Worm (Caenorhabditis elegans) whole organism, L4 larva: ENCODE measurements around the gene ZK662.6.
A peak's percentile ranks its signal among the peaks of the same experiment; 100 is the strongest.

ENCODE experiments used
- D1046.2 ChIP-seq: fragments of 200-800 bp; sonication (Bioruptor generic); IDR thresholded peaks from 2 replicates; pipeline ENCODE4 v1.3.6; 2022; ENCODE audit warnings: missing genetic modification characterization, missing compliant biosample characterization
- F10B5.3 ChIP-seq: sonication (generic microtip); optimal IDR thresholded peaks from 2 replicates; lab custom pipeline; 2016; ENCODE audit warnings: mild to moderate bottlenecking, missing genetic modification characterization, missing compliant biosample characterization
- F37D6.2 ChIP-seq: sonication (generic microtip); optimal IDR thresholded peaks from 2 replicates; lab custom pipeline; 2016; ENCODE audit warnings: mild to moderate bottlenecking, missing genetic modification characterization, missing compliant biosample characterization
- F44E2.7 ChIP-seq: fragments of 200-800 bp; sonication (Bioruptor generic); IDR thresholded peaks from 2 replicates; pipeline ENCODE4 v2.1.2; 2022; ENCODE audit warnings: missing genetic modification characterization, missing compliant biosample characterization
- F49E8.2 ChIP-seq: sonication (generic microtip); optimal IDR thresholded peaks from 2 replicates; lab custom pipeline; 2016; ENCODE audit warnings: missing compliant biosample characterization, mild to moderate bottlenecking, missing genetic modification characterization, borderline replicate concordance
- T26A8.4 ChIP-seq: fragments of 200-800 bp; sonication (Bioruptor generic); IDR thresholded peaks from 2 replicates; pipeline ENCODE4 v1.3.6; 2022; ENCODE audit warnings: missing genetic modification characterization, missing compliant biosample characterization
- ZK337.2 ChIP-seq: fragments of 200-800 bp; sonication (Bioruptor generic); IDR thresholded peaks from 2 replicates; pipeline ENCODE4 v1.3.6; 2022; ENCODE audit warnings: missing genetic modification reagents, missing genetic modification characterization, missing compliant biosample characterization
- aly-2 ChIP-seq: sonication (generic microtip); optimal IDR thresholded peaks from 2 replicates; lab custom pipeline; 2018; ENCODE audit warnings: missing biosample characterization, missing genetic modification characterization
- ama-1 ChIP-seq: fragments of 150-350 bp; optimal IDR thresholded peaks from 2 replicates; lab custom pipeline; 2014; ENCODE audit warnings: inconsistent platforms, mixed read lengths
- attf-4 ChIP-seq: sonication (generic microtip); optimal IDR thresholded peaks from 3 replicates; lab custom pipeline; 2017; ENCODE audit warnings: missing biosample characterization, missing genetic modification characterization
- ceh-20 ChIP-seq: fragments of 200-800 bp; sonication (Bioruptor generic); IDR thresholded peaks from 2 replicates; pipeline ENCODE4 v1.3.6; 2022; ENCODE audit warnings: missing genetic modification reagents, missing genetic modification characterization, missing compliant biosample characterization
- ceh-28 ChIP-seq: fragments of 150-350 bp; optimal IDR thresholded peaks from 2 replicates; lab custom pipeline; 2014; ENCODE audit warnings: missing biosample characterization, missing genetic modification reagents, missing genetic modification characterization
- ces-1 ChIP-seq: fragments of 150-350 bp; sonication (generic microtip); optimal IDR thresholded peaks from 4 replicates; lab custom pipeline; 2014; ENCODE audit warnings: missing biosample characterization, missing genetic modification reagents, missing genetic modification characterization
- ctbp-1 ChIP-seq: fragments of 200-800 bp; sonication (Bioruptor generic); IDR thresholded peaks from 2 replicates; pipeline ENCODE4 v1.3.6; 2022; ENCODE audit warnings: missing genetic modification reagents, missing genetic modification characterization, missing compliant biosample characterization
- daf-12 ChIP-seq: fragments of 150-350 bp; optimal IDR thresholded peaks from 2 replicates; lab custom pipeline; 2014; ENCODE audit warnings: missing biosample characterization, missing genetic modification reagents, missing genetic modification characterization
- daf-16 ChIP-seq, 3 experiments: sonication (generic microtip); optimal IDR thresholded peaks; 2 replicates each; lab custom pipeline; 2016 to 2017; ENCODE audit warnings: missing genetic modification characterization in 3 of 3, missing genetic modification reagents in 3 of 3, mild to moderate bottlenecking in 2 of 3, missing compliant biosample characterization in 2 of 3, missing biosample characterization in 1 of 3, moderate library complexity in 1 of 3
- daf-8 ChIP-seq: fragments of 200-800 bp; sonication (Bioruptor generic); IDR thresholded peaks from 2 replicates; pipeline ENCODE4 v1.3.6; 2022; ENCODE audit warnings: missing genetic modification characterization, missing compliant biosample characterization
- dmd-8 ChIP-seq: fragments of 200-800 bp; sonication (Bioruptor generic); IDR thresholded peaks from 2 replicates; pipeline ENCODE4 v1.3.6; 2022; ENCODE audit warnings: missing genetic modification characterization, missing compliant biosample characterization
- dpl-1 ChIP-seq: fragments of 150-350 bp; optimal IDR thresholded peaks from 2 replicates; lab custom pipeline; 2014; ENCODE audit warnings: missing biosample characterization, missing genetic modification reagents, missing genetic modification characterization
- duxl-1 ChIP-seq: sonication (generic microtip); optimal IDR thresholded peaks from 2 replicates; lab custom pipeline; 2016; ENCODE audit warnings: mild to moderate bottlenecking, missing genetic modification characterization, moderate library complexity, missing compliant biosample characterization; ENCODE audit not compliant: poor library complexity
- egl-27 ChIP-seq: sonication (generic microtip); optimal IDR thresholded peaks from 3 replicates; lab custom pipeline; 2017; ENCODE audit warnings: missing biosample characterization, missing genetic modification reagents, missing genetic modification characterization
- fos-1 ChIP-seq: fragments of 150-350 bp; optimal IDR thresholded peaks from 2 replicates; lab custom pipeline; 2014; ENCODE audit warnings: missing biosample characterization, missing genetic modification characterization
- gei-8 ChIP-seq: fragments of 200-800 bp; sonication (Bioruptor generic); optimal IDR thresholded peaks from 2 replicates; lab custom pipeline; 2018; ENCODE audit warnings: mild to moderate bottlenecking, missing genetic modification characterization, missing compliant biosample characterization
- hlh-11 ChIP-seq: fragments of 200-800 bp; sonication (Bioruptor generic); optimal IDR thresholded peaks from 2 replicates; lab custom pipeline; 2018; ENCODE audit warnings: mild to moderate bottlenecking, missing genetic modification characterization, missing compliant biosample characterization
- jun-1 ChIP-seq: fragments of 150-350 bp; optimal IDR thresholded peaks from 2 replicates; lab custom pipeline; 2014; ENCODE audit warnings: missing biosample characterization, missing genetic modification reagents, missing genetic modification characterization
- lim-7 ChIP-seq: fragments of 200-800 bp; sonication (Bioruptor generic); IDR thresholded peaks from 2 replicates; pipeline ENCODE4 v1.3.6; 2022; ENCODE audit warnings: missing genetic modification characterization, missing compliant biosample characterization
- lin-1 ChIP-seq: fragments of 200-800 bp; sonication (Bioruptor generic); IDR thresholded peaks from 2 replicates; pipeline ENCODE4 v1.3.6; 2022; ENCODE audit warnings: missing genetic modification reagents, missing genetic modification characterization, missing compliant biosample characterization
- lin-29 ChIP-seq: fragments of 200-800 bp; sonication (Bioruptor generic); IDR thresholded peaks from 2 replicates; pipeline ENCODE4 v1.3.6; 2022; ENCODE audit warnings: missing genetic modification reagents, missing genetic modification characterization, missing compliant biosample characterization
- madf-5 ChIP-seq, 2 experiments: fragments of 200-800 bp; sonication (Bioruptor generic); IDR thresholded peaks; 2 replicates each; pipeline ENCODE4 v1.3.6; 2022; ENCODE audit warnings: missing compliant biosample characterization in 2 of 2, missing genetic modification characterization in 2 of 2
- madf-9 ChIP-seq: fragments of 200-800 bp; sonication (Bioruptor generic); conservative IDR thresholded peaks from 2 replicates; pipeline ENCODE4 v1.3.6; 2022; ENCODE audit warnings: missing genetic modification reagents, missing genetic modification characterization, missing compliant biosample characterization
- mdl-1 ChIP-seq, 2 experiments: fragments of 150-350 bp in 1 of 2; sonication (generic microtip) in 1 of 2; optimal IDR thresholded peaks; 2 replicates each; lab custom pipeline; 2014 to 2017; ENCODE audit warnings: missing biosample characterization in 2 of 2, missing genetic modification characterization in 2 of 2
- mes-2 ChIP-seq: sonication (generic microtip); optimal IDR thresholded peaks from 2 replicates; lab custom pipeline; 2016; ENCODE audit warnings: missing genotype, mild to moderate bottlenecking, missing genetic modification characterization, missing compliant biosample characterization; ENCODE audit not compliant: poor library complexity, severe bottlenecking
- mxl-3 ChIP-seq: fragments of 200-800 bp; sonication (Bioruptor generic); optimal IDR thresholded peaks from 2 replicates; lab custom pipeline; 2018; ENCODE audit warnings: mild to moderate bottlenecking, missing genetic modification characterization, missing compliant biosample characterization
- nhr-10 ChIP-seq: fragments of 150-350 bp; optimal IDR thresholded peaks from 2 replicates; lab custom pipeline; 2014; ENCODE audit warnings: missing biosample characterization, missing genetic modification characterization
- nhr-102 ChIP-seq: sonication (generic microtip); optimal IDR thresholded peaks from 2 replicates; lab custom pipeline; 2016; ENCODE audit warnings: mild to moderate bottlenecking, missing genetic modification characterization, moderate library complexity, missing compliant biosample characterization
- nhr-237 ChIP-seq: sonication (generic microtip); optimal IDR thresholded peaks from 2 replicates; lab custom pipeline; 2017; ENCODE audit warnings: missing biosample characterization, missing genetic modification characterization
- nhr-28 ChIP-seq: fragments of 150-350 bp; optimal IDR thresholded peaks from 2 replicates; lab custom pipeline; 2014; ENCODE audit warnings: missing biosample characterization, missing genetic modification characterization
- nhr-77 ChIP-seq: fragments of 150-350 bp; optimal IDR thresholded peaks from 2 replicates; lab custom pipeline; 2014; ENCODE audit warnings: missing biosample characterization, missing genetic modification characterization
- pha-4 ChIP-seq, 2 experiments: fragments of 150-350 bp in 1 of 2; fragments of 200-800 bp in 1 of 2; sonication (Bioruptor generic) in 1 of 2; IDR thresholded peaks in 1 of 2; optimal IDR thresholded peaks in 1 of 2; 2 replicates each; pipeline versions ENCODE4 v1.3.6 to Lab custom; 2014 to 2022; ENCODE audit warnings: missing genetic modification characterization in 2 of 2, missing genetic modification reagents in 2 of 2, missing biosample characterization in 1 of 2, missing compliant biosample characterization in 1 of 2
- php-3 ChIP-seq: fragments of 200-800 bp; sonication (Bioruptor generic); IDR thresholded peaks from 2 replicates; pipeline ENCODE4 v1.3.6; 2022; ENCODE audit warnings: missing genetic modification reagents, missing genetic modification characterization, missing compliant biosample characterization
- pqm-1 ChIP-seq: sonication (generic microtip); optimal IDR thresholded peaks from 2 replicates; lab custom pipeline; 2017; ENCODE audit warnings: missing biosample characterization, missing genetic modification characterization
- skn-1 ChIP-seq: fragments of 150-350 bp; optimal IDR thresholded peaks from 2 replicates; lab custom pipeline; 2014; ENCODE audit warnings: missing biosample characterization, missing genetic modification characterization
- snpc-1.2 ChIP-seq: fragments of 200-800 bp; sonication (Bioruptor generic); IDR thresholded peaks from 2 replicates; pipeline ENCODE4 v1.3.6; 2022; ENCODE audit warnings: missing genetic modification reagents, missing genetic modification characterization, missing compliant biosample characterization
- spr-3 ChIP-seq: fragments of 200-800 bp; sonication (Bioruptor generic); optimal IDR thresholded peaks from 2 replicates; lab custom pipeline; 2018; ENCODE audit warnings: mild to moderate bottlenecking, missing genetic modification characterization, missing compliant biosample characterization
- unc-39 ChIP-seq: sonication (generic microtip); optimal IDR thresholded peaks from 2 replicates; lab custom pipeline; 2017; ENCODE audit warnings: missing biosample characterization, missing genetic modification characterization
- unc-62 ChIP-seq, 3 experiments: fragments of 150-350 bp in 1 of 3; sonication (generic microtip); optimal IDR thresholded peaks in 2 of 3; peaks in 1 of 3; 1 replicate in 1 of 3; 2 replicates in 2 of 3; lab custom pipeline; 2014 to 2017; ENCODE audit warnings: missing biosample characterization in 3 of 3, missing genetic modification characterization in 3 of 3, missing genetic modification reagents in 3 of 3, missing genotype in 1 of 3
- zfp-2 ChIP-seq: sonication (generic microtip); optimal IDR thresholded peaks from 2 replicates; lab custom pipeline; 2016; ENCODE audit warnings: mild to moderate bottlenecking, missing genetic modification characterization, missing compliant biosample characterization
- zfp-3 ChIP-seq: fragments of 200-800 bp; sonication (Bioruptor generic); conservative IDR thresholded peaks from 2 replicates; pipeline ENCODE4 v1.3.6; 2022; ENCODE audit warnings: missing genetic modification reagents, missing genetic modification characterization, missing compliant biosample characterization
- zip-2 ChIP-seq: fragments of 150-350 bp; optimal IDR thresholded peaks from 2 replicates; lab custom pipeline; 2014; ENCODE audit warnings: missing biosample characterization, missing genetic modification characterization
- ztf-11 ChIP-seq: fragments of 150-350 bp; optimal IDR thresholded peaks from 2 replicates; lab custom pipeline; 2014; ENCODE audit warnings: missing biosample characterization, missing genetic modification characterization
- ztf-7 ChIP-seq: fragments of 150-350 bp; optimal IDR thresholded peaks from 2 replicates; lab custom pipeline; 2014; ENCODE audit warnings: missing biosample characterization, missing genetic modification characterization

The ZK662.6 gene

DNA sequence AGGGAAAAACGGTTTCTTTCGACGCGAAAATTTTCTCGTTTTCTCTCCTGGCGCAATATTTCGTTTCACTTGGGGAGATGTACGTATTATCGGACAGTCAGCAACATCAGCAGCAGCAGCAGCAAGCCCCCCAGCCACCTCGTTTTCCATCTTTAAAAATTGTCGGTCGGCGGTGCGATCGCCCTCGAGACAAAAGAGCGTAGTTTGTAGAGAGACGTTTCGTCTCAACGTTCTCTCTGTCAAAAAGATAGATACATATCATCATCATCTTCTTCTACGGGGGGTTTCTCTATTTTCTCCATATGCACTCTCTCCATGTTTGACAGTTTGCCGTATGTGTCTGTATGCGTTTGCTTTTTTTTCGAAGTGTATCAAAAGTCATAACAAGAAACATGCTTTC is 8.8 kb upstream of the ZK662.6 start (continued):
- TF ChIP-seq snpc-1.2 (GFP tag; lab: Robert Waterston, UW) (no peak), spr-3 (GFP tag; lab: Kevin White, UChicago) (no peak), ztf-7 (tag; lab: Kevin White, UChicago) (no peak), hlh-11 (tag; lab: Kevin White, UChicago) (peak; percentile 89), T26A8.4 (GFP tag; lab: Robert Waterston, UW) (no peak), ces-1 (no peak), daf-8 (GFP tag; lab: Robert Waterston, UW) (no peak), pha-4 (GFP tag; IDR thresholded peaks at IDR 0.05; lab: Robert Waterston, UW) (no peak), pha-4 (tag; optimal IDR thresholded peaks at IDR 0.05; lab: Kevin White, UChicago) (no peak), F10B5.3 (tag; lab: Kevin White, UChicago) (no peak), dpl-1 (GFP tag; lab: Kevin White, UChicago) (no peak), unc-62 (GFP tag; optimal IDR thresholded peaks at IDR 0.05 in 1 of 2; lab: Kevin White, UChicago) (no peak), unc-62 (tag; optimal IDR thresholded peaks at IDR 0.05; lab: Kevin White, UChicago) (no peak), lin-29 (GFP tag; lab: Robert Waterston, UW) (no peak), zfp-2 (tag; lab: Kevin White, UChicago) (no peak), madf-5 (GFP tag; IDR thresholded peaks at IDR 0.05; lab: Robert Waterston, UW) (no peak), egl-27 (tag; lab: Kevin White, UChicago) (no peak), lin-1 (GFP tag; lab: Robert Waterston, UW) (no peak), ceh-20 (GFP tag; lab: Robert Waterston, UW) (no peak), F49E8.2 (tag; lab: Kevin White, UChicago) (no peak), pqm-1 (tag; lab: Kevin White, UChicago) (peak; percentile 43), zfp-3 (no peak), unc-39 (no peak), aly-2 (tag; lab: Kevin White, UChicago) (no peak), madf-9 (no peak), nhr-237 (tag; lab: Kevin White, UChicago) (no peak), gei-8 (GFP tag; lab: Kevin White, UChicago) (no peak), nhr-28 (peak; percentile 93), jun-1 (tag; lab: Kevin White, UChicago) (no peak), skn-1 (no peak), F37D6.2 (tag; lab: Kevin White, UChicago) (no peak), ceh-28 (tag; lab: Kevin White, UChicago) (no peak), daf-12 (tag; lab: Kevin White, UChicago) (no peak), F44E2.7 (no peak), nhr-102 (tag; lab: Kevin White, UChicago) (no peak), mes-2 (tag; lab: Kevin White, UChicago) (peak; percentile 43), daf-16 (GFP tag; optimal IDR thresholded peaks at IDR 0.05; lab: Kevin White, UChicago) (no peak), daf-16 (tag; optimal IDR thresholded peaks at IDR 0.05; lab: Kevin White, UChicago) (peak; percentile 54), dmd-8 (GFP tag; lab: Robert Waterston, UW) (no peak), nhr-10 (tag; lab: Kevin White, UChicago) (peak; percentile 89), ctbp-1 (GFP tag; lab: Robert Waterston, UW) (no peak), php-3 (GFP tag; lab: Robert Waterston, UW) (no peak), mdl-1 (tag; optimal IDR thresholded peaks at IDR 0.05; lab: Kevin White, UChicago) (peak; percentile 85 to 90), ama-1 (lab: Kevin White, UChicago) (no peak), ztf-11 (no peak), fos-1 (tag; lab: Kevin White, UChicago) (no peak), zip-2 (tag; lab: Kevin White, UChicago) (no peak), D1046.2 (no peak), mxl-3 (GFP tag; lab: Kevin White, UChicago) (peak; percentile 83), duxl-1 (tag; lab: Kevin White, UChicago) (no peak), nhr-77 (tag; lab: Kevin White, UChicago) (peak; percentile 70), ZK337.2 (GFP tag; lab: Robert Waterston, UW) (no peak), attf-4 (tag; lab: Kevin White, UChicago) (no peak), lim-7 (no peak)
